Worm (Caenorhabditis elegans) whole organism, L4 larva: Measurements from ENCODE around the gene R05G6.3.

Experiments used
- D1046.2 ChIP-seq: fragments of 200-800 bp; sonication (Bioruptor generic); IDR thresholded peaks from 2 replicates; pipeline ENCODE4 v1.3.6; 2022; ENCODE audit warnings: missing genetic modification characterization, missing compliant biosample characterization
- F44E2.7 ChIP-seq: fragments of 200-800 bp; sonication (Bioruptor generic); IDR thresholded peaks from 2 replicates; pipeline ENCODE4 v2.1.2; 2022; ENCODE audit warnings: missing genetic modification characterization, missing compliant biosample characterization
- F49E8.2 ChIP-seq: sonication (generic microtip); optimal IDR thresholded peaks from 2 replicates; lab custom pipeline; 2016; ENCODE audit warnings: missing compliant biosample characterization, mild to moderate bottlenecking, missing genetic modification characterization, borderline replicate concordance
- Y48G9A.11 ChIP-seq: fragments of 200-800 bp; sonication (Bioruptor generic); IDR thresholded peaks from 2 replicates; pipeline ENCODE4 v1.3.6; 2022; ENCODE audit warnings: missing genetic modification reagents, missing genetic modification characterization, missing compliant biosample characterization
- ZK337.2 ChIP-seq: fragments of 200-800 bp; sonication (Bioruptor generic); IDR thresholded peaks from 2 replicates; pipeline ENCODE4 v1.3.6; 2022; ENCODE audit warnings: missing genetic modification reagents, missing genetic modification characterization, missing compliant biosample characterization
- aly-2 ChIP-seq: sonication (generic microtip); optimal IDR thresholded peaks from 2 replicates; lab custom pipeline; 2018; ENCODE audit warnings: missing biosample characterization, missing genetic modification characterization
- ama-1 ChIP-seq: fragments of 150-350 bp; optimal IDR thresholded peaks from 2 replicates; lab custom pipeline; 2014; ENCODE audit warnings: inconsistent platforms, mixed read lengths
- arid-1 ChIP-seq: fragments of 200-800 bp; sonication (Bioruptor generic); conservative IDR thresholded peaks from 2 replicates; pipeline ENCODE4 v1.3.6; 2022; ENCODE audit warnings: missing genetic modification reagents, missing genetic modification characterization, missing compliant biosample characterization
- attf-4 ChIP-seq: sonication (generic microtip); optimal IDR thresholded peaks from 3 replicates; lab custom pipeline; 2017; ENCODE audit warnings: missing biosample characterization, missing genetic modification characterization
- ceh-20 ChIP-seq: fragments of 200-800 bp; sonication (Bioruptor generic); IDR thresholded peaks from 2 replicates; pipeline ENCODE4 v1.3.6; 2022; ENCODE audit warnings: missing genetic modification reagents, missing genetic modification characterization, missing compliant biosample characterization
- ces-1 ChIP-seq: fragments of 150-350 bp; sonication (generic microtip); optimal IDR thresholded peaks from 4 replicates; lab custom pipeline; 2014; ENCODE audit warnings: missing biosample characterization, missing genetic modification reagents, missing genetic modification characterization
- ctbp-1 ChIP-seq: fragments of 200-800 bp; sonication (Bioruptor generic); IDR thresholded peaks from 2 replicates; pipeline ENCODE4 v1.3.6; 2022; ENCODE audit warnings: missing genetic modification reagents, missing genetic modification characterization, missing compliant biosample characterization
- daf-16 ChIP-seq, 3 experiments: sonication (generic microtip); optimal IDR thresholded peaks; 2 replicates each; lab custom pipeline; 2016 to 2017; ENCODE audit warnings: missing genetic modification characterization in 3 of 3, missing genetic modification reagents in 3 of 3, mild to moderate bottlenecking in 2 of 3, missing compliant biosample characterization in 2 of 3, missing biosample characterization in 1 of 3, moderate library complexity in 1 of 3
- duxl-1 ChIP-seq: sonication (generic microtip); optimal IDR thresholded peaks from 2 replicates; lab custom pipeline; 2016; ENCODE audit warnings: mild to moderate bottlenecking, missing genetic modification characterization, moderate library complexity, missing compliant biosample characterization; ENCODE audit not compliant: poor library complexity
- dve-1 ChIP-seq: sonication (generic microtip); optimal IDR thresholded peaks from 2 replicates; lab custom pipeline; 2017; ENCODE audit warnings: antibody characterized with exemption, mild to moderate bottlenecking, missing genetic modification characterization, missing compliant biosample characterization; ENCODE audit not compliant: insufficient read depth
- egl-43 ChIP-seq: fragments of 200-800 bp; sonication (Bioruptor generic); IDR thresholded peaks from 2 replicates; pipeline ENCODE4 v1.3.6; 2022; ENCODE audit warnings: missing genetic modification reagents, missing genetic modification characterization, missing compliant biosample characterization
- fos-1 ChIP-seq: fragments of 150-350 bp; optimal IDR thresholded peaks from 2 replicates; lab custom pipeline; 2014; ENCODE audit warnings: missing biosample characterization, missing genetic modification characterization
- gei-8 ChIP-seq: fragments of 200-800 bp; sonication (Bioruptor generic); optimal IDR thresholded peaks from 2 replicates; lab custom pipeline; 2018; ENCODE audit warnings: mild to moderate bottlenecking, missing genetic modification characterization, missing compliant biosample characterization
- hlh-11 ChIP-seq: fragments of 200-800 bp; sonication (Bioruptor generic); optimal IDR thresholded peaks from 2 replicates; lab custom pipeline; 2018; ENCODE audit warnings: mild to moderate bottlenecking, missing genetic modification characterization, missing compliant biosample characterization
- hmg-1.1 ChIP-seq: fragments of 200-800 bp; sonication (Bioruptor generic); IDR thresholded peaks from 2 replicates; pipeline ENCODE4 v1.3.6; 2022; ENCODE audit warnings: missing genetic modification reagents, missing genetic modification characterization, missing compliant biosample characterization
- lin-1 ChIP-seq: fragments of 200-800 bp; sonication (Bioruptor generic); IDR thresholded peaks from 2 replicates; pipeline ENCODE4 v1.3.6; 2022; ENCODE audit warnings: missing genetic modification reagents, missing genetic modification characterization, missing compliant biosample characterization
- lin-38 ChIP-seq: fragments of 200-800 bp; sonication (Bioruptor generic); IDR thresholded peaks from 2 replicates; pipeline ENCODE4 v1.3.6; 2022; ENCODE audit warnings: missing genetic modification reagents, missing genetic modification characterization, missing compliant biosample characterization
- lin-39 ChIP-seq: fragments of 150-350 bp; optimal IDR thresholded peaks from 2 replicates; lab custom pipeline; 2014; ENCODE audit warnings: missing biosample characterization, missing genetic modification reagents, missing genetic modification characterization
- lir-3 ChIP-seq: sonication (generic microtip); optimal IDR thresholded peaks from 2 replicates; lab custom pipeline; 2016; ENCODE audit warnings: mild to moderate bottlenecking, missing genetic modification characterization, missing compliant biosample characterization
- madf-5 ChIP-seq, 2 experiments: fragments of 200-800 bp; sonication (Bioruptor generic); IDR thresholded peaks; 2 replicates each; pipeline ENCODE4 v1.3.6; 2022; ENCODE audit warnings: missing compliant biosample characterization in 2 of 2, missing genetic modification characterization in 2 of 2
- madf-9 ChIP-seq: fragments of 200-800 bp; sonication (Bioruptor generic); conservative IDR thresholded peaks from 2 replicates; pipeline ENCODE4 v1.3.6; 2022; ENCODE audit warnings: missing genetic modification reagents, missing genetic modification characterization, missing compliant biosample characterization
- mep-1 ChIP-seq: fragments of 150-350 bp; sonication (generic microtip); optimal IDR thresholded peaks from 3 replicates; lab custom pipeline; 2014; ENCODE audit warnings: missing biosample characterization, missing genetic modification characterization
- nhr-10 ChIP-seq: fragments of 150-350 bp; optimal IDR thresholded peaks from 2 replicates; lab custom pipeline; 2014; ENCODE audit warnings: missing biosample characterization, missing genetic modification characterization
- nhr-11 ChIP-seq: fragments of 150-350 bp; optimal IDR thresholded peaks from 2 replicates; lab custom pipeline; 2014; ENCODE audit warnings: missing biosample characterization, missing genetic modification characterization
- nhr-111 ChIP-seq: fragments of 200-800 bp; sonication (Bioruptor generic); optimal IDR thresholded peaks from 2 replicates; lab custom pipeline; 2018; ENCODE audit warnings: mild to moderate bottlenecking, missing genetic modification characterization, missing compliant biosample characterization
- nhr-6 ChIP-seq: fragments of 150-350 bp; optimal IDR thresholded peaks from 2 replicates; lab custom pipeline; 2014; ENCODE audit warnings: missing biosample characterization, missing genetic modification characterization
- rbr-2 ChIP-seq: sonication (generic microtip); optimal IDR thresholded peaks from 2 replicates; lab custom pipeline; 2016; ENCODE audit warnings: missing genotype, missing genetic modification characterization, missing compliant biosample characterization
- saeg-2 ChIP-seq: fragments of 200-800 bp; sonication (Bioruptor generic); IDR thresholded peaks from 2 replicates; pipeline ENCODE4 v1.3.6; 2022; ENCODE audit warnings: missing genetic modification reagents, missing genetic modification characterization, missing compliant biosample characterization
- snpc-4 ChIP-seq: fragments of 150-350 bp; optimal IDR thresholded peaks from 2 replicates; lab custom pipeline; 2014; ENCODE audit warnings: missing biosample characterization, missing genetic modification characterization
- spr-1 ChIP-seq: sonication (generic microtip); optimal IDR thresholded peaks from 2 replicates; lab custom pipeline; 2016; ENCODE audit warnings: mild to moderate bottlenecking, missing genetic modification characterization, missing compliant biosample characterization
- spr-3 ChIP-seq: fragments of 200-800 bp; sonication (Bioruptor generic); optimal IDR thresholded peaks from 2 replicates; lab custom pipeline; 2018; ENCODE audit warnings: mild to moderate bottlenecking, missing genetic modification characterization, missing compliant biosample characterization
- tra-1 ChIP-seq: fragments of 200-800 bp; sonication (Bioruptor generic); IDR thresholded peaks from 2 replicates; pipeline ENCODE4 v1.3.6; 2022; ENCODE audit warnings: missing genetic modification reagents, missing genetic modification characterization, missing compliant biosample characterization
- unc-130 ChIP-seq: sonication (generic microtip); optimal IDR thresholded peaks from 2 replicates; lab custom pipeline; 2016; ENCODE audit warnings: missing genetic modification reagents, missing genetic modification characterization, missing compliant biosample characterization
- zfp-3 ChIP-seq: fragments of 200-800 bp; sonication (Bioruptor generic); conservative IDR thresholded peaks from 2 replicates; pipeline ENCODE4 v1.3.6; 2022; ENCODE audit warnings: missing genetic modification reagents, missing genetic modification characterization, missing compliant biosample characterization
- zip-11 ChIP-seq: fragments of 200-800 bp; sonication (Bioruptor generic); IDR thresholded peaks from 2 replicates; pipeline ENCODE4 v1.3.6; 2022; ENCODE audit warnings: missing genetic modification characterization, missing compliant biosample characterization
- ztf-7 ChIP-seq: fragments of 150-350 bp; optimal IDR thresholded peaks from 2 replicates; lab custom pipeline; 2014; ENCODE audit warnings: missing biosample characterization, missing genetic modification characterization

R05G6.3 gene

DNA sequence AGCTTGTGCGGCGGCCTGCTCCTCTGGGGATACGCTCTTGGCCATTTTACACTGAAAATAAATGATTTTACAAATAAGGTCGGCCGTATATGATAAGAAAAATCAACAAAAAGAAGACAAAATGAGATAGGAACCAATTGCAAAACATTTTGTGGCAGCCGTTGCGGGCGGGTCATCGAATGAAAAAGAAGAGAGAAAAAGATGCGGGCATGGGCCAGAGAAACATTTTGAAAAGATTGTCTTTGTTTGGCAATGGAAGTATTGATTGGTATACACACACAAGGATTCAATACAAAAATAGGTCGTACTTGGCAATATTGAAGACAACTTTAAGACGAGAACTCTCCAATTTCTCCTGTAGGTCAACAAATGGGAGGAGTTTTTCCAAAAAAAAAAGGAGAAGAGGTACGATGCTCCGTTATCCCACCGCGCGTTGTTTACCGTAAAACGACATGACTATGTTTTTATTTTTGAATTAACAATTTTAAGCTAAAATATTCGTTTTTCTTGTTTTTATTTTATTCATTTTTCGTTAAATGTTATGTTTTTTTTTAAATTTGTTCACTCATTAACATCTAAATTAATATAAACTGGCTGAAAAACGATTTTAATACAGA lies 3.6 kb upstream of the R05G6.3 start, which contains the start of the genes plc-4 and R05G6.4 (continued):
- TF ChIP-seq F49E8.2 (no peak), arid-1 (GFP tag; lab: Robert Waterston, UW) (no peak), attf-4 (no peak), lin-38 (GFP tag; lab: Robert Waterston, UW) (0 out of 2 replicates have a peak, but pooled peaks have one; percentile 11), ces-1 (GFP tag; lab: Kevin White, UChicago) (no peak), lin-1 (GFP tag; lab: Robert Waterston, UW) (no peak), ceh-20 (GFP tag; lab: Robert Waterston, UW) (no peak), madf-9 (GFP tag; lab: Robert Waterston, UW) (no peak), nhr-10 (tag; lab: Kevin White, UChicago) (no peak), mep-1 (tag; lab: Kevin White, UChicago) (no peak), gei-8 (GFP tag; lab: Kevin White, UChicago) (no peak), ZK337.2 (GFP tag; lab: Robert Waterston, UW) (no peak), snpc-4 (tag; lab: Kevin White, UChicago) (no peak), aly-2 (tag; lab: Kevin White, UChicago) (no peak), ctbp-1 (GFP tag; lab: Robert Waterston, UW) (no peak), hlh-11 (tag; lab: Kevin White, UChicago) (no peak), lir-3 (tag; lab: Kevin White, UChicago) (no peak), ama-1 (lab: Kevin White, UChicago) (no peak), F44E2.7 (GFP tag; lab: Robert Waterston, UW) (no peak), nhr-6 (tag; lab: Kevin White, UChicago) (no peak), saeg-2 (GFP tag; lab: Robert Waterston, UW) (no peak), unc-130 (GFP tag; lab: Kevin White, UChicago) (no peak), daf-16 (GFP tag; optimal IDR thresholded peaks at IDR 0.05; lab: Kevin White, UChicago) (no peak), daf-16 (tag; optimal IDR thresholded peaks at IDR 0.05; lab: Kevin White, UChicago) (peak; percentile 32), hmg-1.1 (GFP tag; lab: Robert Waterston, UW) (no peak), madf-5 (GFP tag; IDR thresholded peaks at IDR 0.05; lab: Robert Waterston, UW) (no peak), nhr-11 (tag; lab: Kevin White, UChicago) (no peak), fos-1 (no peak), zip-11 (GFP tag; lab: Robert Waterston, UW) (no peak), spr-1 (tag; lab: Kevin White, UChicago) (no peak), tra-1 (GFP tag; lab: Robert Waterston, UW) (no peak), zfp-3 (GFP tag; lab: Robert Waterston, UW) (no peak), nhr-111 (GFP tag; lab: Kevin White, UChicago) (no peak), egl-43 (no peak), spr-3 (GFP tag; lab: Kevin White, UChicago) (no peak), Y48G9A.11 (GFP tag; lab: Robert Waterston, UW) (peak; percentile 91), ztf-7 (tag; lab: Kevin White, UChicago) (no peak), lin-39 (tag; lab: Kevin White, UChicago) (no peak), dve-1 (tag; lab: Kevin White, UChicago) (peak; percentile 41), duxl-1 (tag; lab: Kevin White, UChicago) (no peak), rbr-2 (peak; percentile 30), D1046.2 (GFP tag; lab: Robert Waterston, UW) (no peak)
- TF ChIP-seq, all 104 proteins: peak for 11
